Fruit fly (Drosophila melanogaster): ENCODE results near the gene CG32444.

DNA sequence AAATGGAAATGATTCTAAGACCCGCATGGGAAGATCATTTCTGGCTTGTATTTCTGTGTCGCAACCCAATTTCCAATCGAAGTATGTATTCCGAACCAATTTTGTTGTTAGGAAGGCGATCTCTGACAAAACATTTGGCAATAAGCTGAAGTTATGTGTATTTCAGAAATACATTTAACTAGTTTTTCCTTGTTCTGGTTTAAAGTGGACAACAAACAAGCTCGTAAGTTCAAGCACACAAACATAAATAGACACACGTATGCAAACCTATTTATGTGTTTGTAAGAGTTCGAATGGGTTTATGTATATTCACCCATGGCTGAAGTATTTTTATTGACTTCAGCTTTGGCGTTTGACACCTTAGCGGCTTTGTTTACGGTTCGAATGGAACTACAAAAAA, 9.1 kb downstream of the CG32444 start:
- TF ChIP-seq dmrt99B (tag; optimal IDR thresholded peaks at IDR 0.05): no peak
- no peak for TF ChIP-seq CG1529 (GFP tag; optimal IDR thresholded peaks at IDR 0.05)
- no peak for TF ChIP-seq ase (GFP tag; IDR thresholded peaks at IDR 0.05)
- no peak for TF ChIP-seq Ravus (GFP tag; IDR thresholded peaks at IDR 0.05)
- no peak for TF ChIP-seq CG15479 (GFP tag; optimal IDR thresholded peaks at IDR 0.05)
